Worm (Caenorhabditis elegans): ENCODE results near the gene Y70C5B.2.

DNA sequence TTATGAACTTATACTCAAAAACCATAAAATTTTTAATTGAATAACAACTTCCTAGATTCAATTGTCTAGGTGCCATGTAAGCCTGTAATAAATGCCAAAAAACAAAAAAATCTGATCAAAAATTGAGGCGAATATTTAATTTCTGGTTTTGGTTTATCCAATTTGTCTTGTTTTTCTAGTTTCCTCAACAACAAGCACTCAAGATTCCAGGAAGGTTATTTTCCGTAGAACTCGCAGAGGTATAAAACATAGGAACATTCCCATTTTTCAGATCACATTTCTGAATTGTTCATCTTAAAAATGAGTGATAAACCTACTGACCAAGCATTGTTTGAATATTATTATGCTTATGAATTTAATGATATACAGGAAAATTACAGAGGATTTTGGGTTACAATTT lies 36.5 kb upstream of the Y70C5B.2 start, which contains the start of gene srw-41:
- TF ChIP-seq flt-1 (GFP tag; IDR thresholded peaks at IDR 0.05), result no peak
- no peak for TF ChIP-seq ceh-36 (tag; optimal IDR thresholded peaks at IDR 0.05)
- TF ChIP-seq ama-1 (optimal IDR thresholded peaks at IDR 0.05), result no peak
- no peak for TF ChIP-seq ceh-13 (GFP tag; optimal IDR thresholded peaks at IDR 0.05)
- no peak for TF ChIP-seq hmbx-1 (tag; optimal IDR thresholded peaks at IDR 0.05)
- TF ChIP-seq tbx-37 (GFP tag; conservative IDR thresholded peaks at IDR 0.05), result no peak
- TF ChIP-seq scrt-1 (GFP tag; IDR thresholded peaks at IDR 0.05), result no peak
- TF ChIP-seq hmg-4 (GFP tag; optimal IDR thresholded peaks at IDR 0.05), result no peak
- TF ChIP-seq tbx-11 (GFP tag; IDR thresholded peaks at IDR 0.05), result no peak
- no peak for TF ChIP-seq F13C5.2 (tag; optimal IDR thresholded peaks at IDR 0.05)
- no peak for TF ChIP-seq pes-1 (GFP tag; IDR thresholded peaks at IDR 0.05)
- TF ChIP-seq ets-7 (tag; optimal IDR thresholded peaks at IDR 0.05), result no peak

All from whole organism, early embryonic.